Fruit fly (Drosophila melanogaster): ENCODE measurements around the gene vn.
A peak's percentile ranks its signal among the peaks of the same experiment; 100 is the strongest.

The vn gene

DNA sequence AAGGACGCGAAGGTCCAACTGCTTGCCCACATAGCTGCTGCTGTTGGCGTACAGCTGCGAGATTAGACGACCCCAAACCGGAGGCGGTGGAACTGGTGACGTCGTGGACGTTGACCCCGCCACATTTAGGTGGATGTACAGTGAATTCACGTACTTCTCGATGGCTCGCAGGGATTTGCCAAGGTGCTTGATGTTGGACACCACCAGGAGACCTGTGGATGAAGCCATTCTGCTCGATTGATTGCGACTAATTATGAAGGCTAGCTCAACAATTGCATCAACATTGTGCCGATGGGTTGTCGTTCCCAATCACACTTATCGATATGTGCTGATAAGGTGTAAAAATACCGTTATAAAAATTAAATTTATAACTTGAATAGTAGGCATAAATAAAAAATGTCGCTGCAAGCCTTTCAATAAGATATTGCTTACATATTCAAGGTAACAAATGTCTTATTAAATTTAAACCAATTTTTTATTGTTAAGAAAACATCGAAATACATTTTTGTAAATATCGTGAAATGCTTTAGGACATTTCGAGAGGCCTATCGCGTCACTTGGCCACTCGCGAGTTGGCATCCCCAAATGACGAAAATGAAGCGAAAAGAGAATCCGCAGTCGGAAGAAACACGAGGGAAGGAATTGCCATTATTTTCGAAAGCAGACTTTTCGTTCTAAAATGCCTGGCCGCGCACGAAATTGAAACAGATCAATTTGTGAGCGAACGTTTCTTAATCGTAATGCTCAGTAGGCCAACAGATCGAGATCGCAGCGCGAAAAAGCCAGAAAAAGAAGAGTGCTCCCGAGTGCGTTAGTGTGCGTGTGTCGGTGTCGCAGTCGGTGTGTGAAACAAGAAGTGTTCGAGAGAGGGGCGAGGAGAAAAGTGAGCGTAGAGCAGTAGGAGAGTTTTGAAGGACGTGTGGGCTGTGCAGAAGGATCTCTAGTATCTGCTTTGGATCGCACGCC is 76.6 kb downstream of the vn start, which contains the start of the genes Ppat-Dpck and scny:
TSS of gene Ppat-Dpck (minus strand) at position 263 of the 966 bp plus-strand sequence.
TSS of gene scny (plus strand) at position 471 of the 966 bp plus-strand sequence.
- no peak for TF ChIP-seq Mad (GFP tag; optimal IDR thresholded peaks at IDR 0.05)
- TF ChIP-seq knrl (GFP tag; IDR thresholded peaks at IDR 0.05; ENCODE audit: partially characterized antibody): peak; percentile 95
- TF ChIP-seq Ptx1 (GFP tag; IDR thresholded peaks at IDR 0.05): no peak
- no peak for TF ChIP-seq CG2202 (tag; optimal IDR thresholded peaks at IDR 0.05)
- TF ChIP-seq CG14860 (GFP tag; IDR thresholded peaks at IDR 0.05; ENCODE audit: partially characterized antibody): peak; percentile 82
- peak; percentile 2 for TF ChIP-seq twi (tag; optimal IDR thresholded peaks at IDR 0.05)
- peak; percentile 82 for TF ChIP-seq Sry-δ (GFP tag; optimal IDR thresholded peaks at IDR 0.05)
- no peak for TF ChIP-seq Camta (GFP tag; optimal IDR thresholded peaks at IDR 0.05)
- TF ChIP-seq CG12391 (tag; optimal IDR thresholded peaks at IDR 0.05): peak; percentile 34
- peak; percentile 4 for TF ChIP-seq CG8924 (tag; optimal IDR thresholded peaks at IDR 0.05)
- peak; percentile 90 for TF ChIP-seq hbn (GFP tag; IDR thresholded peaks at IDR 0.05; ENCODE audit: partially characterized antibody)
- TF ChIP-seq sna (GFP tag; IDR thresholded peaks at IDR 0.05; ENCODE audit: partially characterized antibody): peak; percentile 95
- no peak for TF ChIP-seq yki (optimal IDR thresholded peaks at IDR 0.05)
- no peak for TF ChIP-seq schlank (tag; optimal IDR thresholded peaks at IDR 0.05)
- TF ChIP-seq CG1529 (GFP tag; optimal IDR thresholded peaks at IDR 0.05): no peak
- no peak for TF ChIP-seq Atf3 (GFP tag; optimal IDR thresholded peaks at IDR 0.05)
- no peak for TF ChIP-seq sob (GFP tag; IDR thresholded peaks at IDR 0.05)
- peak; percentile 59 for TF ChIP-seq CG17829 (tag; optimal IDR thresholded peaks at IDR 0.05)
- TF ChIP-seq HmgZ (tag; optimal IDR thresholded peaks at IDR 0.05): peak; percentile 44
- peak; percentile 0 for TF ChIP-seq Sry-β (GFP tag; optimal IDR thresholded peaks at IDR 0.05)
- TF ChIP-seq sr (GFP tag; IDR thresholded peaks at IDR 0.05): no peak
- TF ChIP-seq Hsf (GFP tag; optimal IDR thresholded peaks at IDR 0.05): peak; percentile 33
- TF ChIP-seq Xrp1 (GFP tag; IDR thresholded peaks at IDR 0.05): no peak
- 0 out of 2 replicates have a peak, but pooled peaks have one; percentile 4 for TF ChIP-seq CG6272 (GFP tag; IDR thresholded peaks at IDR 0.05)
- TF ChIP-seq fu2 (GFP tag; optimal IDR thresholded peaks at IDR 0.05): no peak
- peak; percentile 40 for TF ChIP-seq Lhr (GFP tag; optimal IDR thresholded peaks at IDR 0.05)
- TF ChIP-seq CG13624 (GFP tag; optimal IDR thresholded peaks at IDR 0.05): peak; percentile 18
- TF ChIP-seq Doc3 (GFP tag; IDR thresholded peaks at IDR 0.05; ENCODE audit: partially characterized antibody): peak; percentile 96
- TF ChIP-seq CG15696 (tag; optimal IDR thresholded peaks at IDR 0.05): peak; percentile 0
- peak; percentile 99 for TF ChIP-seq psq (GFP tag; optimal IDR thresholded peaks at IDR 0.05)
- no peak for TF ChIP-seq CG8944 (GFP tag; optimal IDR thresholded peaks at IDR 0.05)
- peak; percentile 35 for TF ChIP-seq CG33557 (GFP tag; optimal IDR thresholded peaks at IDR 0.05)
- TF ChIP-seq CG12299 (tag; optimal IDR thresholded peaks at IDR 0.05): peak; percentile 48
- TF ChIP-seq Pdp1 (GFP tag; optimal IDR thresholded peaks at IDR 0.05): peak in 1 of 2 experiments; percentile 67
- TF ChIP-seq Oli (tag; optimal IDR thresholded peaks at IDR 0.05): no peak
- TF ChIP-seq NC2β (GFP tag; optimal IDR thresholded peaks at IDR 0.05): no peak
- TF ChIP-seq cg (GFP tag; optimal IDR thresholded peaks at IDR 0.05): peak; percentile 90
- TF ChIP-seq Dll (GFP tag; IDR thresholded peaks at IDR 0.05; ENCODE audit: partially characterized antibody): peak; percentile 98
- no peak for TF ChIP-seq CG10274 (GFP tag; optimal IDR thresholded peaks at IDR 0.05)
- TF ChIP-seq tll (GFP tag; optimal IDR thresholded peaks at IDR 0.05): peak in 1 of 2 experiments; percentile 22
- TF ChIP-seq dmrt11E (tag; optimal IDR thresholded peaks at IDR 0.05): peak; percentile 8
- TF ChIP-seq CG17186 (GFP tag; optimal IDR thresholded peaks at IDR 0.05): peak; percentile 61
- TF ChIP-seq gfzf (GFP tag; optimal IDR thresholded peaks at IDR 0.05): peak; percentile 89
- peak; percentile 14; the same call in 1 of the 2 replicates for TF ChIP-seq CG9932 (GFP tag; IDR thresholded peaks at IDR 0.05)
- no peak for TF ChIP-seq shn (GFP tag; optimal IDR thresholded peaks at IDR 0.05)
- TF ChIP-seq Six4 (GFP tag; optimal IDR thresholded peaks at IDR 0.05): no peak
- TF ChIP-seq Myb (GFP tag; optimal IDR thresholded peaks at IDR 0.05): peak; percentile 71
- no peak for TF ChIP-seq ind (GFP tag; optimal IDR thresholded peaks at IDR 0.05)

Measured in whole organism, embryonic.